Fruit fly (Drosophila melanogaster): Measurements from ENCODE around the gene Srp68.
A peak's percentile ranks its signal among the peaks of the same experiment; 100 is the strongest.

Srp68 gene

dm6 chr3L:8925679-8926078 is 49.2 kb upstream of the Srp68 start (continued):
- TF ChIP-seq Ssrp (tag; optimal IDR thresholded peaks at IDR 0.05) (no peak), Atf-2 (GFP tag; optimal IDR thresholded peaks at IDR 0.05) (no peak), CG17361 (GFP tag; IDR thresholded peaks at IDR 0.05) (no peak), D (optimal IDR thresholded peaks at IDR 0.05) (no peak), D (GFP tag; optimal IDR thresholded peaks at IDR 0.05) (peak; percentile 62), Antp (GFP tag; optimal IDR thresholded peaks at IDR 0.05) (no peak), Bteb2 (GFP tag; optimal IDR thresholded peaks at IDR 0.05) (no peak), CG31388 (GFP tag; optimal IDR thresholded peaks at IDR 0.05) (no peak), CG3995 (GFP tag; optimal IDR thresholded peaks at IDR 0.05) (no peak), pan (optimal IDR thresholded peaks at IDR 0.05) (no peak), pan (GFP tag; optimal IDR thresholded peaks at IDR 0.05 in 1 of 2, IDR thresholded peaks at IDR 0.05 in 1 of 2) (no peak), vvl (GFP tag; IDR thresholded peaks at IDR 0.05) (0 out of 2 replicates have a peak, but pooled peaks have one; percentile 14), CG18476 (GFP tag; optimal IDR thresholded peaks at IDR 0.05) (no peak), Bdp1 (GFP tag; optimal IDR thresholded peaks at IDR 0.05) (no peak), cwo (GFP tag; optimal IDR thresholded peaks at IDR 0.05) (no peak), CG7372 (GFP tag; IDR thresholded peaks at IDR 0.05) (no peak), Ptx1 (GFP tag; IDR thresholded peaks at IDR 0.05) (no peak), zfh2 (GFP tag; optimal IDR thresholded peaks at IDR 0.05) (no peak), CG5245 (GFP tag; optimal IDR thresholded peaks at IDR 0.05) (no peak), CG7357 (GFP tag; IDR thresholded peaks at IDR 0.05) (no peak), Drgx (GFP tag; IDR thresholded peaks at IDR 0.05) (no peak), inv (GFP tag; IDR thresholded peaks at IDR 0.05; ENCODE audit: partially characterized antibody) (no peak), CG30431 (GFP tag; optimal IDR thresholded peaks at IDR 0.05) (no peak), Dad (GFP tag; optimal IDR thresholded peaks at IDR 0.05) (no peak), Stat92E (GFP tag; optimal IDR thresholded peaks at IDR 0.05) (peak in 1 of 3 experiments; percentile 47), CG11696 (GFP tag; IDR thresholded peaks at IDR 0.05) (no peak), Meics (GFP tag; optimal IDR thresholded peaks at IDR 0.05) (no peak), az2 (GFP tag; optimal IDR thresholded peaks at IDR 0.05) (no peak), CG4730 (GFP tag; IDR thresholded peaks at IDR 0.05) (no peak), zen (tag; optimal IDR thresholded peaks at IDR 0.05) (no peak), ato (GFP tag; IDR thresholded peaks at IDR 0.05; ENCODE audit: partially characterized antibody) (no peak), chif (GFP tag; optimal IDR thresholded peaks at IDR 0.05) (no peak), Gug (GFP tag; IDR thresholded peaks at IDR 0.05) (no peak), Hsf (GFP tag; optimal IDR thresholded peaks at IDR 0.05) (no peak), CG17385 (GFP tag; optimal IDR thresholded peaks at IDR 0.05) (no peak), CG5953 (GFP tag; IDR thresholded peaks at IDR 0.05) (0 out of 2 replicates have a peak, but pooled peaks have one; percentile 25), Dp (GFP tag; optimal IDR thresholded peaks at IDR 0.05) (no peak), Six4 (GFP tag; optimal IDR thresholded peaks at IDR 0.05) (no peak), caup (GFP tag; optimal IDR thresholded peaks at IDR 0.05; ENCODE audit: severe bottlenecking) (no peak), CG3163 (GFP tag; optimal IDR thresholded peaks at IDR 0.05) (no peak), disco-r (GFP tag; optimal IDR thresholded peaks at IDR 0.05) (no peak), Hr51 (GFP tag; optimal IDR thresholded peaks at IDR 0.05) (no peak), C15 (GFP tag; IDR thresholded peaks at IDR 0.05) (no peak), hkb (optimal IDR thresholded peaks at IDR 0.05) (no peak), hkb (GFP tag; IDR thresholded peaks at IDR 0.05) (peak; percentile 54), bcd (GFP tag; optimal IDR thresholded peaks at IDR 0.05) (no peak), CG33213 (GFP tag; optimal IDR thresholded peaks at IDR 0.05) (no peak), CG16863 (GFP tag; optimal IDR thresholded peaks at IDR 0.05) (peak; percentile 14), gce (GFP tag; IDR thresholded peaks at IDR 0.05) (peak; percentile 59; the same call in 2 of the 3 replicates), CG14965 (GFP tag; optimal IDR thresholded peaks at IDR 0.05; ENCODE audit: borderline replicate concordance) (no peak), HLH54F (GFP tag; optimal IDR thresholded peaks at IDR 0.05) (no peak), lola (GFP tag; optimal IDR thresholded peaks at IDR 0.05) (peak in 1 of 3 experiments; percentile 38)
